Fruit fly (Drosophila melanogaster) whole organism, embryonic: Measurements from ENCODE around the gene cpb.

Experiments used
- Abd-B ChIP-seq: fragments of 200-800 bp; sonication (Bioruptor generic); optimal IDR thresholded peaks from 2 replicates; lab custom pipeline; 2018; ENCODE audit warnings: missing biosample characterization, mild to moderate bottlenecking, missing genetic modification characterization, moderate library complexity
- BtbVII ChIP-seq: fragments of 200-800 bp; sonication (Bioruptor generic); optimal IDR thresholded peaks from 3 replicates; lab custom pipeline; 2017; ENCODE audit warnings: missing biosample characterization, mild to moderate bottlenecking, missing genetic modification characterization
- CG1024 ChIP-seq: fragments of 200-800 bp; sonication (Bioruptor generic); IDR thresholded peaks from 2 replicates; pipeline ENCODE4 v1.3.6; 2022; ENCODE audit warnings: missing biosample characterization, missing genetic modification characterization
- CG10431 ChIP-seq: fragments of 200-800 bp; sonication (Bioruptor generic); optimal IDR thresholded peaks from 3 replicates; lab custom pipeline; 2018; ENCODE audit warnings: missing biosample characterization, mild to moderate bottlenecking, missing genetic modification characterization
- CG10959 ChIP-seq: fragments of 200-800 bp; sonication (Bioruptor generic); IDR thresholded peaks from 2 replicates; pipeline ENCODE4 v1.3.6; 2022; ENCODE audit warnings: missing biosample characterization, missing genetic modification characterization
- CG15601 ChIP-seq: fragments of 200-800 bp; sonication (Bioruptor generic); optimal IDR thresholded peaks from 3 replicates; lab custom pipeline; 2019; ENCODE audit warnings: missing biosample characterization, mild to moderate bottlenecking, missing genetic modification characterization, moderate library complexity
- CG17328 ChIP-seq: fragments of 200-800 bp; sonication (Bioruptor generic); IDR thresholded peaks from 2 replicates; pipeline ENCODE4 v1.3.6; 2022; ENCODE audit warnings: missing biosample characterization, missing genetic modification characterization
- CG17385 ChIP-seq: fragments of 200-800 bp; sonication (Bioruptor generic); optimal IDR thresholded peaks from 3 replicates; lab custom pipeline; 2018; ENCODE audit warnings: missing biosample characterization, mild to moderate bottlenecking, missing genetic modification characterization
- CG1792 ChIP-seq: fragments of 200-800 bp; sonication (Bioruptor generic); optimal IDR thresholded peaks from 2 replicates; lab custom pipeline; 2016; ENCODE audit warnings: missing biosample characterization, missing genetic modification characterization
- CG1832 ChIP-seq: fragments of 200-800 bp; sonication (Bioruptor generic); optimal IDR thresholded peaks from 2 replicates; lab custom pipeline; 2017; ENCODE audit warnings: missing biosample characterization, mild to moderate bottlenecking, missing genetic modification characterization, inconsistent platforms
- CG30431 ChIP-seq: fragments of 200-800 bp; sonication (Bioruptor generic); optimal IDR thresholded peaks from 2 replicates; lab custom pipeline; 2017; ENCODE audit warnings: missing biosample characterization, missing genetic modification characterization
- CG34376 ChIP-seq: fragments of 200-800 bp; sonication (Bioruptor generic); optimal IDR thresholded peaks from 2 replicates; lab custom pipeline; 2018; ENCODE audit warnings: missing biosample characterization, mild to moderate bottlenecking, missing genetic modification characterization
- CG4707 ChIP-seq: fragments of 200-800 bp; sonication (Bioruptor generic); optimal IDR thresholded peaks from 2 replicates; lab custom pipeline; 2018; ENCODE audit warnings: missing biosample characterization, mild to moderate bottlenecking, missing genetic modification characterization, moderate library complexity
- CG7357 ChIP-seq: fragments of 200-800 bp; sonication (Bioruptor generic); IDR thresholded peaks from 3 replicates; pipeline ENCODE4 v1.3.6; 2022; ENCODE audit warnings: missing biosample characterization, missing genetic modification characterization
- CG7963 ChIP-seq: fragments of 200-800 bp; sonication (Bioruptor generic); IDR thresholded peaks from 3 replicates; pipeline ENCODE4 v1.3.6; 2022; ENCODE audit warnings: missing biosample characterization, missing genetic modification characterization; ENCODE audit not compliant: partially characterized antibody
- CG8924 ChIP-seq: fragments of 200-800 bp; optimal IDR thresholded peaks from 3 replicates; lab custom pipeline; 2019; ENCODE audit warnings: missing biosample characterization, mild to moderate bottlenecking, missing genetic modification characterization, moderate library complexity
- CG9727 ChIP-seq: fragments of 200-800 bp; sonication (Bioruptor generic); optimal IDR thresholded peaks from 3 replicates; lab custom pipeline; 2017; ENCODE audit warnings: missing biosample characterization, mild to moderate bottlenecking, missing genetic modification characterization
- Deaf1 ChIP-seq: fragments of 200-800 bp; optimal IDR thresholded peaks from 3 replicates; lab custom pipeline; 2019; ENCODE audit warnings: missing biosample characterization, mild to moderate bottlenecking, missing genetic modification characterization, moderate library complexity
- Dref ChIP-seq: fragments of 200-800 bp; sonication (Bioruptor generic); IDR thresholded peaks from 2 replicates; pipeline ENCODE4 v1.3.6; 2022; ENCODE audit warnings: missing biosample characterization, missing genetic modification characterization
- Drgx ChIP-seq: fragments of 200-800 bp; sonication (Bioruptor generic); IDR thresholded peaks from 2 replicates; pipeline ENCODE4 v1.3.6; 2022; ENCODE audit warnings: missing biosample characterization, missing genetic modification characterization
- Fer2 ChIP-seq: fragments of 200-800 bp; sonication (Bioruptor generic); optimal IDR thresholded peaks from 2 replicates; lab custom pipeline; 2018; ENCODE audit warnings: missing biosample characterization, mild to moderate bottlenecking, missing genetic modification characterization, moderate library complexity
- Hey ChIP-seq: fragments of 200-800 bp; sonication (Bioruptor generic); optimal IDR thresholded peaks from 3 replicates; lab custom pipeline; 2018; ENCODE audit warnings: missing biosample characterization, mild to moderate bottlenecking, missing genetic modification characterization
- Hr3 ChIP-seq: fragments of 200-800 bp; sonication (Bioruptor generic); optimal IDR thresholded peaks from 3 replicates; lab custom pipeline; 2016; ENCODE audit warnings: missing biosample characterization, missing genetic modification characterization
- Ravus ChIP-seq: fragments of 200-800 bp; sonication (Bioruptor generic); IDR thresholded peaks from 2 replicates; pipeline ENCODE4 v1.3.6; 2022; ENCODE audit warnings: missing biosample characterization, missing genetic modification characterization
- Rx ChIP-seq: fragments of 200-800 bp; sonication (Bioruptor generic); IDR thresholded peaks from 2 replicates; pipeline ENCODE4 v1.3.6; 2022; ENCODE audit warnings: missing biosample characterization, missing genetic modification characterization
- Xbp1 ChIP-seq: fragments of 200-800 bp; sonication (Bioruptor generic); optimal IDR thresholded peaks from 3 replicates; lab custom pipeline; 2016; ENCODE audit warnings: missing biosample characterization, mild to moderate bottlenecking, missing genetic modification characterization
- ap ChIP-seq: fragments of 200-800 bp; sonication (Bioruptor generic); IDR thresholded peaks from 2 replicates; pipeline ENCODE4 v1.3.6; 2022; ENCODE audit warnings: missing biosample characterization, missing genetic modification characterization
- chinmo ChIP-seq: fragments of 200-800 bp; sonication (Bioruptor generic); IDR thresholded peaks from 4 replicates; pipeline ENCODE4 v1.3.6; 2022; ENCODE audit warnings: missing biosample characterization, missing genetic modification characterization; ENCODE audit not compliant: partially characterized antibody
- cwo ChIP-seq: fragments of 200-800 bp; sonication (Bioruptor generic); optimal IDR thresholded peaks from 3 replicates; lab custom pipeline; 2017; ENCODE audit warnings: missing biosample characterization, missing genetic modification characterization, mild to moderate bottlenecking, moderate library complexity, missing genetic modification reagents
- disco-r ChIP-seq: fragments of 200-800 bp; sonication (Bioruptor generic); optimal IDR thresholded peaks from 2 replicates; lab custom pipeline; 2016; ENCODE audit warnings: missing biosample characterization, missing genetic modification characterization
- dmrt11E ChIP-seq: fragments of 200-800 bp; sonication (Bioruptor generic); optimal IDR thresholded peaks from 3 replicates; lab custom pipeline; 2018; ENCODE audit warnings: missing biosample characterization, mild to moderate bottlenecking, missing genetic modification characterization, moderate library complexity
- dmrt99B ChIP-seq: fragments of 200-800 bp; sonication (Bioruptor generic); optimal IDR thresholded peaks from 2 replicates; lab custom pipeline; 2018; ENCODE audit warnings: missing biosample characterization, mild to moderate bottlenecking, missing genetic modification characterization, moderate library complexity
- gce ChIP-seq: fragments of 200-800 bp; sonication (Bioruptor generic); IDR thresholded peaks from 3 replicates; pipeline ENCODE4 v1.3.6; 2022; ENCODE audit warnings: missing biosample characterization, missing genetic modification characterization
- inv ChIP-seq: fragments of 200-800 bp; sonication (Bioruptor generic); IDR thresholded peaks from 2 replicates; pipeline ENCODE4 v1.3.6; 2022; ENCODE audit warnings: missing biosample characterization, missing genetic modification characterization; ENCODE audit not compliant: partially characterized antibody
- lbe ChIP-seq: fragments of 200-800 bp; sonication (Bioruptor generic); optimal IDR thresholded peaks from 2 replicates; lab custom pipeline; 2016; ENCODE audit warnings: missing biosample characterization, mild to moderate bottlenecking, missing genetic modification characterization
- mirr ChIP-seq: fragments of 200-800 bp; sonication (Bioruptor generic); optimal IDR thresholded peaks from 3 replicates; lab custom pipeline; 2018; ENCODE audit warnings: missing biosample characterization, mild to moderate bottlenecking, missing genetic modification characterization
- nom ChIP-seq: fragments of 200-800 bp; sonication (Bioruptor generic); optimal IDR thresholded peaks from 2 replicates; lab custom pipeline; 2017; ENCODE audit warnings: missing biosample characterization, missing genetic modification characterization, mild to moderate bottlenecking, moderate library complexity, missing genetic modification reagents
- pan ChIP-seq, 4 experiments: fragments of >200 bp in 3 of 4; fragments of 200-800 bp in 1 of 4; sonication (Bioruptor generic) in 1 of 4; optimal IDR thresholded peaks in 3 of 4; IDR thresholded peaks in 1 of 4; 2 replicates each; pipeline versions ENCODE4 v1.3.6 to Lab custom; 2017 to 2022; ENCODE audit warnings: missing biosample characterization in 2 of 4, missing genetic modification characterization in 2 of 4, mixed read lengths in 1 of 4
- shn ChIP-seq: fragments of 200-800 bp; sonication (Bioruptor generic); optimal IDR thresholded peaks from 3 replicates; lab custom pipeline; 2016; ENCODE audit warnings: missing biosample characterization, missing genetic modification characterization
- sim ChIP-seq: fragments of 200-800 bp; sonication (Bioruptor generic); IDR thresholded peaks from 2 replicates; pipeline ENCODE4 v1.3.6; 2022; ENCODE audit warnings: missing biosample characterization, missing genetic modification characterization
- tap ChIP-seq: fragments of 200-800 bp; optimal IDR thresholded peaks from 3 replicates; lab custom pipeline; 2019; ENCODE audit warnings: missing biosample characterization, mild to moderate bottlenecking, missing genetic modification characterization, moderate library complexity
- tin ChIP-seq: fragments of 200-800 bp; sonication (Bioruptor generic); optimal IDR thresholded peaks from 3 replicates; lab custom pipeline; 2016; ENCODE audit warnings: missing biosample characterization, missing genetic modification characterization
- tio ChIP-seq: fragments of 200-800 bp; sonication (Bioruptor generic); optimal IDR thresholded peaks from 2 replicates; lab custom pipeline; 2017; ENCODE audit warnings: missing biosample characterization, missing genetic modification characterization, inconsistent platforms
- zen2 ChIP-seq: fragments of 200-800 bp; sonication (Bioruptor generic); IDR thresholded peaks from 3 replicates; pipeline ENCODE4 v1.3.6; 2022; ENCODE audit warnings: missing biosample characterization, missing genetic modification characterization; ENCODE audit not compliant: partially characterized antibody

The cpb gene

dm6 chr2L:1666789-1667188 lies 37.9 kb upstream of the cpb start:
- TF ChIP-seq Dref (GFP tag; lab: Robert Waterston, UW) = no peak
- 0 out of 4 replicates have a peak, but pooled peaks have one; percentile 7 for TF ChIP-seq chinmo (GFP tag; lab: Robert Waterston, UW)

- TF ChIP-seq inv (GFP tag; lab: Robert Waterston, UW) (no peak), chinmo (GFP tag; lab: Robert Waterston, UW) (peak; percentile 55; the same call in 2 of the 4 replicates), CG1832 (GFP tag; lab: Kevin White, UChicago) (peak; percentile 47), CG17328 (GFP tag; lab: Robert Waterston, UW) (0 out of 2 replicates have a peak, but pooled peaks have one; percentile 20), Abd-B (GFP tag; lab: Kevin White, UChicago) (no peak), sim (GFP tag; lab: Robert Waterston, UW) (0 out of 2 replicates have a peak, but pooled peaks have one; percentile 6)
Observed at dm6 chr2L:1667483-1667882, 37.2 kb upstream of the cpb start.

- TF ChIP-seq Ravus = no peak
- no peak for TF ChIP-seq BtbVII
- no peak for TF ChIP-seq gce
- no peak for TF ChIP-seq ap (GFP tag; lab: Robert Waterston, UW)
- no peak for TF ChIP-seq dmrt11E (tag; lab: Kevin White, UChicago)
- peak; percentile 13 for TF ChIP-seq nom (GFP tag; lab: Kevin White, UChicago)
- peak; percentile 32 for TF ChIP-seq lbe (GFP tag; lab: Kevin White, UChicago)
- TF ChIP-seq CG7963 (GFP tag; lab: Robert Waterston, UW) = no peak
- TF ChIP-seq tap (tag; lab: Kevin White, UChicago) = no peak
- TF ChIP-seq CG34376 = no peak
- TF ChIP-seq Hr3 = no peak
- TF ChIP-seq disco-r (GFP tag; lab: Kevin White, UChicago) = no peak
- TF ChIP-seq CG17385 (GFP tag; lab: Kevin White, UChicago) = no peak
Observed at dm6 chr2L:1668616-1669020, 36.1 kb upstream of the cpb start.

dm6 chr2L:1669316-1670027 lies 35.2 kb upstream of the cpb start:
- TF ChIP-seq Rx (GFP tag; lab: Robert Waterston, UW) (no peak), CG17385 (GFP tag; lab: Kevin White, UChicago) (no peak), tio (GFP tag; lab: Kevin White, UChicago) (no peak), mirr (peak; percentile 56), dmrt99B (no peak), cwo (peak; percentile 89), CG10431 (no peak), CG1024 (GFP tag; lab: Robert Waterston, UW) (no peak), Deaf1 (peak; percentile 57), CG15601 (no peak), Fer2 (tag; lab: Kevin White, UChicago) (no peak), tin (GFP tag; lab: Kevin White, UChicago) (no peak), CG30431 (GFP tag; lab: Kevin White, UChicago) (no peak), CG4707 (no peak), CG1792 (GFP tag; lab: Kevin White, UChicago) (no peak), CG8924 (tag; lab: Kevin White, UChicago) (no peak), CG7357 (GFP tag; lab: Robert Waterston, UW) (no peak), CG10959 (GFP tag; lab: Robert Waterston, UW) (no peak), pan (optimal IDR thresholded peaks at IDR 0.05; lab: Kevin White, UChicago) (no peak), pan (GFP tag; optimal IDR thresholded peaks at IDR 0.05 in 1 of 2, IDR thresholded peaks at IDR 0.05 in 1 of 2) (no peak), Drgx (no peak), CG9727 (no peak), shn (GFP tag; lab: Kevin White, UChicago) (no peak), Hey (peak; percentile 57), Xbp1 (GFP tag; lab: Kevin White, UChicago) (no peak), zen2 (GFP tag; lab: Robert Waterston, UW) (no peak)
